Fruit fly (Drosophila melanogaster): ENCODE results near the gene I-t.

The I-t gene

dm6 chr3R:11735337-11735736, 31.5 kb downstream of the I-t start, which contains the start of gene CG14721 (continued):
- TF ChIP-seq zfh1 (GFP tag; IDR thresholded peaks at IDR 0.05) (no peak), NK7.1 (GFP tag; optimal IDR thresholded peaks at IDR 0.05) (no peak), CG2129 (GFP tag; IDR thresholded peaks at IDR 0.05; ENCODE audit: partially characterized antibody) (no peak), HLH54F (GFP tag; optimal IDR thresholded peaks at IDR 0.05) (peak; percentile 3), seq (GFP tag; IDR thresholded peaks at IDR 0.05) (no peak), Camta (GFP tag; optimal IDR thresholded peaks at IDR 0.05) (no peak), Myb (GFP tag; optimal IDR thresholded peaks at IDR 0.05) (peak; percentile 90), CG9609 (GFP tag; optimal IDR thresholded peaks at IDR 0.05) (no peak), CG9797 (GFP tag; optimal IDR thresholded peaks at IDR 0.05) (peak; percentile 91), dysf (GFP tag; IDR thresholded peaks at IDR 0.05) (no peak), CG10979 (tag; optimal IDR thresholded peaks at IDR 0.05) (no peak), wek (GFP tag; optimal IDR thresholded peaks at IDR 0.05) (no peak), Meics (GFP tag; optimal IDR thresholded peaks at IDR 0.05) (no peak), org-1 (GFP tag; optimal IDR thresholded peaks at IDR 0.05) (no peak), CG30431 (GFP tag; optimal IDR thresholded peaks at IDR 0.05) (no peak), HmgD (GFP tag; optimal IDR thresholded peaks at IDR 0.05) (peak; percentile 71), CG16779 (GFP tag; IDR thresholded peaks at IDR 0.05) (no peak), onecut (GFP tag; IDR thresholded peaks at IDR 0.05) (no peak), yki (optimal IDR thresholded peaks at IDR 0.05) (no peak), CG2199 (GFP tag; IDR thresholded peaks at IDR 0.05) (no peak), gce (GFP tag; IDR thresholded peaks at IDR 0.05) (no peak), CG3281 (GFP tag; optimal IDR thresholded peaks at IDR 0.05) (no peak), Ptx1 (GFP tag; IDR thresholded peaks at IDR 0.05) (0 out of 2 replicates have a peak, but pooled peaks have one; percentile 17), CG18262 (tag; optimal IDR thresholded peaks at IDR 0.05) (no peak), prd (optimal IDR thresholded peaks at IDR 0.05) (no peak), prd (GFP tag; IDR thresholded peaks at IDR 0.05) (peak; percentile 38; the same call in 1 of the 3 replicates), Ravus (GFP tag; IDR thresholded peaks at IDR 0.05) (no peak), Hand (GFP tag; optimal IDR thresholded peaks at IDR 0.05) (no peak), nau (GFP tag; optimal IDR thresholded peaks at IDR 0.05) (no peak), Fer1 (GFP tag; optimal IDR thresholded peaks at IDR 0.05) (no peak), CG9876 (GFP tag; optimal IDR thresholded peaks at IDR 0.05) (no peak), fd102C (GFP tag; optimal IDR thresholded peaks at IDR 0.05) (no peak), CG12659 (GFP tag; optimal IDR thresholded peaks at IDR 0.05) (peak; percentile 41), Atf3 (GFP tag; optimal IDR thresholded peaks at IDR 0.05) (no peak), so (GFP tag; IDR thresholded peaks at IDR 0.05) (no peak), chn (GFP tag; optimal IDR thresholded peaks at IDR 0.05) (peak; percentile 92), CG17568 (GFP tag; optimal IDR thresholded peaks at IDR 0.05) (no peak), h (optimal IDR thresholded peaks at IDR 0.05) (no peak), CG8359 (GFP tag; optimal IDR thresholded peaks at IDR 0.05; ENCODE audit: borderline replicate concordance) (no peak), tx (GFP tag; optimal IDR thresholded peaks at IDR 0.05) (no peak), maf-S (GFP tag; optimal IDR thresholded peaks at IDR 0.05) (no peak), toy (GFP tag; IDR thresholded peaks at IDR 0.05) (no peak), hbn (GFP tag; IDR thresholded peaks at IDR 0.05; ENCODE audit: partially characterized antibody) (no peak), fd96Cb (tag; optimal IDR thresholded peaks at IDR 0.05) (no peak), CG32767 (GFP tag; IDR thresholded peaks at IDR 0.05) (no peak), gsb (GFP tag; IDR thresholded peaks at IDR 0.05) (no peak), twi (tag; optimal IDR thresholded peaks at IDR 0.05) (no peak), CG6689 (GFP tag; IDR thresholded peaks at IDR 0.05) (no peak), CG16815 (GFP tag; optimal IDR thresholded peaks at IDR 0.05) (no peak), sisA (GFP tag; IDR thresholded peaks at IDR 0.05) (peak; percentile 20; the same call in 1 of the 2 replicates), CG3847 (GFP tag; IDR thresholded peaks at IDR 0.05) (peak; percentile 66), CG12299 (tag; optimal IDR thresholded peaks at IDR 0.05) (no peak), zfh2 (GFP tag; optimal IDR thresholded peaks at IDR 0.05) (no peak), vnd (GFP tag; IDR thresholded peaks at IDR 0.05; ENCODE audit: partially characterized antibody) (no peak)
